Worm (Caenorhabditis elegans) whole organism, L4 larva: ENCODE measurements around the gene srx-96.

Source experiments
- F37D6.2 ChIP-seq: sonication (generic microtip); optimal IDR thresholded peaks from 2 replicates; lab custom pipeline; 2016; ENCODE audit warnings: mild to moderate bottlenecking, missing genetic modification characterization, missing compliant biosample characterization
- aha-1 ChIP-seq: fragments of 150-350 bp; peaks from one replicate; lab custom pipeline; 2014; ENCODE audit warnings: missing biosample characterization, missing genetic modification characterization
- ama-1 ChIP-seq: fragments of 150-350 bp; optimal IDR thresholded peaks from 2 replicates; lab custom pipeline; 2014; ENCODE audit warnings: inconsistent platforms, mixed read lengths
- ceh-20 ChIP-seq: fragments of 200-800 bp; sonication (Bioruptor generic); IDR thresholded peaks from 2 replicates; pipeline ENCODE4 v1.3.6; 2022; ENCODE audit warnings: missing genetic modification reagents, missing genetic modification characterization, missing compliant biosample characterization
- daf-12 ChIP-seq: fragments of 150-350 bp; optimal IDR thresholded peaks from 2 replicates; lab custom pipeline; 2014; ENCODE audit warnings: missing biosample characterization, missing genetic modification reagents, missing genetic modification characterization
- lin-39 ChIP-seq: fragments of 150-350 bp; optimal IDR thresholded peaks from 2 replicates; lab custom pipeline; 2014; ENCODE audit warnings: missing biosample characterization, missing genetic modification reagents, missing genetic modification characterization
- madf-9 ChIP-seq: fragments of 200-800 bp; sonication (Bioruptor generic); conservative IDR thresholded peaks from 2 replicates; pipeline ENCODE4 v1.3.6; 2022; ENCODE audit warnings: missing genetic modification reagents, missing genetic modification characterization, missing compliant biosample characterization
- nhr-28 ChIP-seq: fragments of 150-350 bp; optimal IDR thresholded peaks from 2 replicates; lab custom pipeline; 2014; ENCODE audit warnings: missing biosample characterization, missing genetic modification characterization
- nhr-6 ChIP-seq: fragments of 150-350 bp; optimal IDR thresholded peaks from 2 replicates; lab custom pipeline; 2014; ENCODE audit warnings: missing biosample characterization, missing genetic modification characterization
- set-16 ChIP-seq: fragments of 200-800 bp; sonication (Bioruptor generic); IDR thresholded peaks from 2 replicates; pipeline ENCODE4 v1.3.6; 2022; ENCODE audit warnings: missing genetic modification reagents, missing genetic modification characterization, missing compliant biosample characterization
- unc-130 ChIP-seq: sonication (generic microtip); optimal IDR thresholded peaks from 2 replicates; lab custom pipeline; 2016; ENCODE audit warnings: missing genetic modification reagents, missing genetic modification characterization, missing compliant biosample characterization

- TF ChIP-seq lin-39 (no peak), nhr-28 (tag; lab: Kevin White, UChicago) (peak; percentile 44), ama-1 (no peak), unc-130 (no peak), set-16 (GFP tag; lab: Robert Waterston, UW) (no peak), ceh-20 (GFP tag; lab: Robert Waterston, UW) (no peak), daf-12 (no peak), F37D6.2 (tag; lab: Kevin White, UChicago) (no peak), madf-9 (no peak), nhr-6 (no peak), aha-1 (tag; lab: Kevin White, UChicago) (no peak)
Observed at ce11 chrV:13756359-13757091, 45.4 kb downstream of the srx-96 start, which contains the start of gene F20G2.2.
